Fruit fly (Drosophila melanogaster): ENCODE data around the gene Prosbeta7.

DNA sequence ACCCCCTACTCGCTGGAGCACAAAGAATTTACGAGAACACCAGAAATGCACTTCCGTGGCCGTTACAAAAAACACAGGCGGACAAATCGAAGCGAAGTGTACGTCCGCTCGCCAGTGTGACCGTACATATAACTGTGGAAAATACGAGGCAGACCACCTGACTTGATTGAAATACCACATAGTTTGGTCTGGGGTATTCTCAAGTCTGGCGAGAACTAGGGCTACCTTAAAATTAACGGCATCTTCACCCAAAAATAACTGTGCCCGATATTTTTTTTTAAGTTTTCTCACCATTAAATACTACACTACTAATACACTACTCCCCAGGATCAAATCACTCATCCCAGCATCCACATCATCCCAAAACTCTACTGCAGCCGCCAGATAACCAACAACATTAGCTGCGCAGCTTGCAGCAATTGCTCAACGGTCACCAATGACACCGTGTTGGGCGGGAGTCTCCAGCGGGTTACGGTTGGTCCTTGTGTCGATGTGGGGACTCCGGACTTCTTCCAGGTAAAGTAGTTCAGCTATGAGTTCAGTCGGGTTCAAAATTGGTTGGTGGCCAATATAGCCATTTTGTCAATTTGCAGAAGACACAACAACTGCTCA, 10.1 kb upstream of the Prosbeta7 start, which contains the start of gene Cerk:
- no peak for TF ChIP-seq EcR (GFP tag; optimal IDR thresholded peaks at IDR 0.05)
- no peak for TF ChIP-seq psq (optimal IDR thresholded peaks at IDR 0.05)
- TF ChIP-seq pan (optimal IDR thresholded peaks at IDR 0.05), result no peak
- no peak for TF ChIP-seq CG8478 (optimal IDR thresholded peaks at IDR 0.05)
- TF ChIP-seq usp (GFP tag; optimal IDR thresholded peaks at IDR 0.05), result no peak
- TF ChIP-seq Dll (optimal IDR thresholded peaks at IDR 0.05), result no peak
